Fruit fly (Drosophila melanogaster) whole organism, embryonic: ENCODE measurements around the gene CG7333.

Experiments used
- Antp ChIP-seq: fragments of 200-800 bp; sonication (Bioruptor generic); optimal IDR thresholded peaks from 3 replicates; lab custom pipeline; 2016; ENCODE audit warnings: missing biosample characterization, missing genetic modification characterization
- Atf6 ChIP-seq: fragments of 200-800 bp; sonication (Bioruptor generic); IDR thresholded peaks from 2 replicates; pipeline ENCODE4 v1.3.6; 2022; ENCODE audit warnings: missing biosample characterization, missing genetic modification characterization
- B-H1 ChIP-seq: fragments of 200-800 bp; sonication (Bioruptor generic); IDR thresholded peaks from 3 replicates; pipeline ENCODE4 v1.3.6; 2022; ENCODE audit warnings: missing biosample characterization, missing genetic modification characterization
- Bdp1 ChIP-seq: fragments of 200-800 bp; sonication (Bioruptor generic); optimal IDR thresholded peaks from 3 replicates; lab custom pipeline; 2016; ENCODE audit warnings: missing biosample characterization, missing genetic modification characterization
- Bgb ChIP-seq: fragments of 200-800 bp; sonication (Bioruptor generic); IDR thresholded peaks from 2 replicates; pipeline ENCODE4 v1.3.6; 2022; ENCODE audit warnings: missing biosample characterization, missing genetic modification characterization; ENCODE audit not compliant: partially characterized antibody
- CG11696 ChIP-seq: fragments of 200-800 bp; sonication (Bioruptor generic); IDR thresholded peaks from 2 replicates; pipeline ENCODE4 v1.3.6; 2022; ENCODE audit warnings: missing biosample characterization, missing genetic modification characterization
- CG1233 ChIP-seq: fragments of 200-800 bp; sonication (Bioruptor generic); optimal IDR thresholded peaks from 4 replicates; lab custom pipeline; 2018; ENCODE audit warnings: missing biosample characterization, mild to moderate bottlenecking, missing genetic modification characterization
- CG12942 ChIP-seq: fragments of 200-800 bp; sonication (Bioruptor generic); optimal IDR thresholded peaks from 3 replicates; lab custom pipeline; 2016; ENCODE audit warnings: missing biosample characterization, missing genetic modification characterization
- CG13123 ChIP-seq: fragments of 200-800 bp; sonication (Bioruptor generic); optimal IDR thresholded peaks from 2 replicates; lab custom pipeline; 2016; ENCODE audit warnings: missing biosample characterization, missing genetic modification characterization
- CG13775 ChIP-seq: fragments of 200-800 bp; sonication (Bioruptor generic); optimal IDR thresholded peaks from 3 replicates; lab custom pipeline; 2017; ENCODE audit warnings: missing biosample characterization, mild to moderate bottlenecking, missing genetic modification characterization
- CG14667 ChIP-seq: fragments of 200-800 bp; sonication (Bioruptor generic); IDR thresholded peaks from 2 replicates; pipeline ENCODE4 v1.3.6; 2022; ENCODE audit warnings: missing biosample characterization, missing genetic modification characterization
- CG14965 ChIP-seq: fragments of 200-800 bp; sonication (Bioruptor generic); optimal IDR thresholded peaks from 2 replicates; lab custom pipeline; 2016; ENCODE audit warnings: missing biosample characterization, missing genetic modification characterization, borderline replicate concordance
- CG15601 ChIP-seq: fragments of 200-800 bp; sonication (Bioruptor generic); optimal IDR thresholded peaks from 3 replicates; lab custom pipeline; 2019; ENCODE audit warnings: missing biosample characterization, mild to moderate bottlenecking, missing genetic modification characterization, moderate library complexity
- CG17186 ChIP-seq: fragments of 200-800 bp; sonication (Bioruptor generic); optimal IDR thresholded peaks from 3 replicates; lab custom pipeline; 2017; ENCODE audit warnings: missing biosample characterization, missing genetic modification reagents, missing genetic modification characterization
- CG17802 ChIP-seq: fragments of 200-800 bp; sonication (Bioruptor generic); optimal IDR thresholded peaks from 2 replicates; lab custom pipeline; 2018; ENCODE audit warnings: missing biosample characterization, mild to moderate bottlenecking, missing genetic modification characterization, moderate library complexity
- CG18764 ChIP-seq: fragments of 200-800 bp; sonication (Bioruptor generic); optimal IDR thresholded peaks from 3 replicates; lab custom pipeline; 2016; ENCODE audit warnings: missing biosample characterization, missing genetic modification characterization
- CG31388 ChIP-seq: fragments of 200-800 bp; sonication (Bioruptor generic); optimal IDR thresholded peaks from 2 replicates; lab custom pipeline; 2016; ENCODE audit warnings: missing biosample characterization, missing genetic modification characterization
- CG3407 ChIP-seq: fragments of 200-800 bp; sonication (Bioruptor generic); optimal IDR thresholded peaks from 2 replicates; lab custom pipeline; 2018; ENCODE audit warnings: missing biosample characterization, mild to moderate bottlenecking, missing genetic modification characterization
- CG4328 ChIP-seq: fragments of 200-800 bp; sonication (Bioruptor generic); optimal IDR thresholded peaks from 3 replicates; lab custom pipeline; 2017; ENCODE audit warnings: missing biosample characterization, missing genetic modification reagents, missing genetic modification characterization
- CG6654 ChIP-seq: fragments of 200-800 bp; sonication (Bioruptor generic); optimal IDR thresholded peaks from 2 replicates; lab custom pipeline; 2017; ENCODE audit warnings: missing biosample characterization, mild to moderate bottlenecking, missing genetic modification characterization
- CG6689 ChIP-seq: fragments of 200-800 bp; sonication (Bioruptor generic); IDR thresholded peaks from 2 replicates; pipeline ENCODE4 v1.3.6; 2022; ENCODE audit warnings: missing biosample characterization, missing genetic modification characterization
- CG6765 ChIP-seq: fragments of 200-800 bp; sonication (Bioruptor generic); optimal IDR thresholded peaks from 3 replicates; lab custom pipeline; 2017; ENCODE audit warnings: missing biosample characterization, mild to moderate bottlenecking, missing genetic modification characterization
- CG7271 ChIP-seq: fragments of 200-800 bp; sonication (Bioruptor generic); optimal IDR thresholded peaks from 2 replicates; lab custom pipeline; 2018; ENCODE audit warnings: missing biosample characterization, mild to moderate bottlenecking, missing genetic modification characterization, moderate library complexity
- CG7745 ChIP-seq: fragments of 200-800 bp; sonication (Bioruptor generic); optimal IDR thresholded peaks from 2 replicates; lab custom pipeline; 2018; ENCODE audit warnings: missing biosample characterization, mild to moderate bottlenecking, missing genetic modification characterization, moderate library complexity
- CG8359 ChIP-seq: fragments of 200-800 bp; sonication (Bioruptor generic); optimal IDR thresholded peaks from 2 replicates; lab custom pipeline; 2017; ENCODE audit warnings: missing biosample characterization, mild to moderate bottlenecking, missing genetic modification characterization, borderline replicate concordance
- CG9797 ChIP-seq: fragments of 200-800 bp; sonication (Bioruptor generic); optimal IDR thresholded peaks from 3 replicates; lab custom pipeline; 2018; ENCODE audit warnings: missing biosample characterization, mild to moderate bottlenecking, missing genetic modification characterization
- CG9932 ChIP-seq: fragments of 200-800 bp; sonication (Bioruptor generic); IDR thresholded peaks from 2 replicates; pipeline ENCODE4 v1.3.6; 2022; ENCODE audit warnings: missing biosample characterization, missing genetic modification characterization
- Dip2 ChIP-seq: fragments of 200-800 bp; sonication (Bioruptor generic); IDR thresholded peaks from 2 replicates; pipeline ENCODE4 v1.3.6; 2022; ENCODE audit warnings: missing biosample characterization, missing genetic modification characterization
- Dref ChIP-seq: fragments of 200-800 bp; sonication (Bioruptor generic); IDR thresholded peaks from 2 replicates; pipeline ENCODE4 v1.3.6; 2022; ENCODE audit warnings: missing biosample characterization, missing genetic modification characterization
- Ets97D ChIP-seq: fragments of 200-800 bp; sonication (Bioruptor generic); optimal IDR thresholded peaks from 3 replicates; lab custom pipeline; 2016; ENCODE audit warnings: missing biosample characterization, missing genetic modification characterization
- Myb ChIP-seq: fragments of 200-800 bp; sonication (Bioruptor generic); optimal IDR thresholded peaks from 2 replicates; lab custom pipeline; 2016; ENCODE audit warnings: missing biosample characterization, missing genetic modification characterization
- Nf-YB ChIP-seq: fragments of 200-800 bp; sonication (Bioruptor generic); optimal IDR thresholded peaks from 3 replicates; lab custom pipeline; 2019; ENCODE audit warnings: missing biosample characterization, mild to moderate bottlenecking, missing genetic modification characterization, moderate library complexity
- Oli ChIP-seq: fragments of 200-800 bp; sonication (Bioruptor generic); optimal IDR thresholded peaks from 2 replicates; lab custom pipeline; 2018; ENCODE audit warnings: missing biosample characterization, mild to moderate bottlenecking, missing genetic modification characterization, moderate library complexity
- YL-1 ChIP-seq: fragments of 200-800 bp; sonication (Bioruptor generic); optimal IDR thresholded peaks from 3 replicates; lab custom pipeline; 2017; ENCODE audit warnings: missing biosample characterization, mild to moderate bottlenecking, missing genetic modification characterization
- abd-A ChIP-seq: fragments of 200-800 bp; sonication (Bioruptor generic); optimal IDR thresholded peaks from 3 replicates; lab custom pipeline; 2019; ENCODE audit warnings: missing biosample characterization, mild to moderate bottlenecking, missing genetic modification characterization, moderate library complexity
- br ChIP-seq: fragments of >200 bp; optimal IDR thresholded peaks from 2 replicates; lab custom pipeline; 2017
- btn ChIP-seq: fragments of 200-800 bp; sonication (Bioruptor generic); optimal IDR thresholded peaks from 2 replicates; lab custom pipeline; 2016; ENCODE audit warnings: missing biosample characterization, missing genetic modification characterization
- chinmo ChIP-seq: fragments of 200-800 bp; sonication (Bioruptor generic); IDR thresholded peaks from 4 replicates; pipeline ENCODE4 v1.3.6; 2022; ENCODE audit warnings: missing biosample characterization, missing genetic modification characterization; ENCODE audit not compliant: partially characterized antibody
- chm ChIP-seq: fragments of 200-800 bp; sonication (Bioruptor generic); IDR thresholded peaks from 2 replicates; pipeline ENCODE4 v1.3.6; 2022; ENCODE audit warnings: missing biosample characterization, missing genetic modification characterization
- crp ChIP-seq, 2 experiments: fragments of 200-800 bp; sonication (Bioruptor generic); optimal IDR thresholded peaks; 2 replicates in 1 of 2; 3 replicates in 1 of 2; lab custom pipeline; 2017; ENCODE audit warnings: missing biosample characterization in 2 of 2, missing genetic modification characterization in 2 of 2, mild to moderate bottlenecking in 1 of 2, moderate library complexity in 1 of 2
- dpn ChIP-seq, 2 experiments: fragments of 200-800 bp; sonication (Bioruptor generic); optimal IDR thresholded peaks; 3 replicates each; lab custom pipeline; 2016; ENCODE audit warnings: missing biosample characterization in 2 of 2, missing genetic modification characterization in 2 of 2
- ewg ChIP-seq: fragments of 200-800 bp; sonication (Bioruptor generic); optimal IDR thresholded peaks from 3 replicates; lab custom pipeline; 2017; ENCODE audit warnings: mild to moderate bottlenecking, missing biosample characterization, missing genetic modification reagents, missing genetic modification characterization
- gsb ChIP-seq: fragments of 200-800 bp; sonication (Bioruptor generic); IDR thresholded peaks from 2 replicates; pipeline ENCODE4 v1.3.6; 2022; ENCODE audit warnings: missing biosample characterization, missing genetic modification characterization
- jigr1 ChIP-seq: fragments of 200-800 bp; sonication (Bioruptor generic); IDR thresholded peaks from 3 replicates; pipeline ENCODE4 v1.3.6; 2022; ENCODE audit warnings: missing biosample characterization, missing genetic modification characterization
- jumu ChIP-seq: fragments of 200-800 bp; sonication (Bioruptor generic); optimal IDR thresholded peaks from 3 replicates; lab custom pipeline; 2016; ENCODE audit warnings: missing biosample characterization, missing genetic modification characterization
- otp ChIP-seq: fragments of 200-800 bp; sonication (Bioruptor generic); IDR thresholded peaks from 3 replicates; pipeline ENCODE4, ENCODE4 v1.3.6; 2022; ENCODE audit warnings: missing biosample characterization, missing genetic modification characterization
- pros ChIP-seq: fragments of 200-800 bp; sonication (Bioruptor generic); optimal IDR thresholded peaks from 3 replicates; lab custom pipeline; 2019; ENCODE audit warnings: missing biosample characterization, mild to moderate bottlenecking, missing genetic modification characterization, moderate library complexity
- rib ChIP-seq: fragments of 200-800 bp; sonication (Bioruptor generic); IDR thresholded peaks from 2 replicates; pipeline ENCODE4 v1.3.6; 2022; ENCODE audit warnings: missing biosample characterization, missing genetic modification characterization
- scrt ChIP-seq: fragments of 200-800 bp; sonication (Bioruptor generic); optimal IDR thresholded peaks from 2 replicates; lab custom pipeline; 2018; ENCODE audit warnings: missing biosample characterization, mild to moderate bottlenecking, missing genetic modification characterization, moderate library complexity
- vfl ChIP-seq: fragments of 200-800 bp; sonication (Bioruptor generic); optimal IDR thresholded peaks from 2 replicates; lab custom pipeline; 2016; ENCODE audit warnings: missing biosample characterization, missing genetic modification characterization

Gene CG7333

dm6 chr3R:19627792-19628522, 27.5 kb downstream of the CG7333 start (continued):
- no peak for TF ChIP-seq btn (GFP tag; lab: Kevin White, UChicago)
- peak; percentile 37 for TF ChIP-seq CG8359 (GFP tag; lab: Kevin White, UChicago)
- no peak for TF ChIP-seq CG31388 (GFP tag; lab: Kevin White, UChicago)
- TF ChIP-seq chm (GFP tag; lab: Robert Waterston, UW) = no peak
- no peak for TF ChIP-seq Bgb (GFP tag; lab: Robert Waterston, UW)
- TF ChIP-seq dpn (GFP tag; optimal IDR thresholded peaks at IDR 0.05; lab: Kevin White, UChicago) = peak in 1 of 2 experiments; percentile 20
- no peak for TF ChIP-seq CG7271 (tag; lab: Kevin White, UChicago)
- TF ChIP-seq Oli (tag; lab: Kevin White, UChicago) = peak; percentile 5
- no peak for TF ChIP-seq CG9797 (GFP tag; lab: Kevin White, UChicago)
- peak; percentile 58 for TF ChIP-seq CG6689
- TF ChIP-seq Ets97D (GFP tag; lab: Kevin White, UChicago) = no peak
- no peak for TF ChIP-seq CG7745 (tag; lab: Kevin White, UChicago)
- peak; percentile 15 for TF ChIP-seq CG18764
- no peak for TF ChIP-seq Dref (GFP tag; lab: Robert Waterston, UW)
- TF ChIP-seq B-H1 (GFP tag; lab: Robert Waterston, UW) = no peak
- no peak for TF ChIP-seq CG3407 (GFP tag; lab: Kevin White, UChicago)
- no peak for TF ChIP-seq chinmo
- TF ChIP-seq CG6765 (GFP tag; lab: Kevin White, UChicago) = peak; percentile 29
- no peak for TF ChIP-seq CG17186 (GFP tag; lab: Kevin White, UChicago)
- no peak for TF ChIP-seq Dip2 (GFP tag; lab: Robert Waterston, UW)
- no peak for TF ChIP-seq CG14965 (GFP tag; lab: Kevin White, UChicago)
- peak; percentile 20 for TF ChIP-seq scrt (GFP tag; lab: Kevin White, UChicago)
- no peak for TF ChIP-seq YL-1 (GFP tag; lab: Kevin White, UChicago)
- no peak for TF ChIP-seq CG6654 (GFP tag; lab: Kevin White, UChicago)
- TF ChIP-seq CG15601 (tag; lab: Kevin White, UChicago) = no peak
- TF ChIP-seq Nf-YB (GFP tag; lab: Kevin White, UChicago) = no peak
- TF ChIP-seq vfl = no peak
- TF ChIP-seq CG12942 (GFP tag; lab: Kevin White, UChicago) = no peak
- TF ChIP-seq CG14667 (GFP tag; lab: Robert Waterston, UW) = no peak
- TF ChIP-seq br = no peak
- TF ChIP-seq gsb (GFP tag; lab: Robert Waterston, UW) = 0 out of 2 replicates have a peak, but pooled peaks have one; percentile 8
- TF ChIP-seq CG13123 (GFP tag; lab: Kevin White, UChicago) = no peak
- no peak for TF ChIP-seq abd-A (tag; lab: Kevin White, UChicago)
- peak; percentile 29 for TF ChIP-seq CG13775 (GFP tag; lab: Kevin White, UChicago)
- no peak for TF ChIP-seq Bdp1
- TF ChIP-seq CG9932 (GFP tag; lab: Robert Waterston, UW) = no peak
- TF ChIP-seq Atf6 (GFP tag; lab: Robert Waterston, UW) = no peak
- TF ChIP-seq jigr1 (GFP tag; lab: Robert Waterston, UW) = no peak
- no peak for TF ChIP-seq CG4328
- no peak for TF ChIP-seq otp (GFP tag; lab: Robert Waterston, UW)
- TF ChIP-seq ewg (GFP tag; lab: Kevin White, UChicago) = no peak
- no peak for TF ChIP-seq rib (GFP tag; lab: Robert Waterston, UW)
- TF ChIP-seq jumu (GFP tag; lab: Kevin White, UChicago) = no peak
- no peak for TF ChIP-seq CG17802 (tag; lab: Kevin White, UChicago)
- no peak for TF ChIP-seq Antp (GFP tag; lab: Kevin White, UChicago)
- TF ChIP-seq crp (GFP tag; optimal IDR thresholded peaks at IDR 0.05; lab: Kevin White, UChicago) = no peak
- TF ChIP-seq CG11696 (GFP tag; lab: Robert Waterston, UW) = no peak
- peak; percentile 75 for TF ChIP-seq pros (GFP tag; lab: Kevin White, UChicago)
- peak; percentile 35 for TF ChIP-seq CG1233
- no peak for TF ChIP-seq Myb (GFP tag; lab: Kevin White, UChicago)
